Fruit fly (Drosophila melanogaster) whole organism, embryonic: ENCODE results near the gene dbe.
A peak's percentile ranks its signal among the peaks of the same experiment; 100 is the strongest.

Source experiments
- Bdp1 ChIP-seq: fragments of 200-800 bp; sonication (Bioruptor generic); optimal IDR thresholded peaks from 3 replicates; lab custom pipeline; 2016; ENCODE audit warnings: missing biosample characterization, missing genetic modification characterization
- CG11695 ChIP-seq: fragments of 200-800 bp; sonication (Bioruptor generic); IDR thresholded peaks from 3 replicates; pipeline ENCODE4 v1.3.6; 2022; ENCODE audit warnings: missing biosample characterization, missing genetic modification characterization
- CG12219 ChIP-seq: fragments of 200-800 bp; sonication (Bioruptor generic); optimal IDR thresholded peaks from 3 replicates; lab custom pipeline; 2018; ENCODE audit warnings: missing biosample characterization, mild to moderate bottlenecking, missing genetic modification characterization
- CG13123 ChIP-seq: fragments of 200-800 bp; sonication (Bioruptor generic); optimal IDR thresholded peaks from 2 replicates; lab custom pipeline; 2016; ENCODE audit warnings: missing biosample characterization, missing genetic modification characterization
- CG14965 ChIP-seq: fragments of 200-800 bp; sonication (Bioruptor generic); optimal IDR thresholded peaks from 2 replicates; lab custom pipeline; 2016; ENCODE audit warnings: missing biosample characterization, missing genetic modification characterization, borderline replicate concordance
- CG1602 ChIP-seq: fragments of 200-800 bp; sonication (Bioruptor generic); optimal IDR thresholded peaks from 3 replicates; lab custom pipeline; 2016; ENCODE audit warnings: missing biosample characterization, missing genetic modification characterization
- CG2199 ChIP-seq: fragments of 200-800 bp; sonication (Bioruptor generic); IDR thresholded peaks from 3 replicates; pipeline ENCODE4 v1.3.6; 2022; ENCODE audit warnings: missing biosample characterization, missing genetic modification characterization
- CG2678 ChIP-seq: fragments of 200-800 bp; sonication (Bioruptor generic); optimal IDR thresholded peaks from 3 replicates; lab custom pipeline; 2019; ENCODE audit warnings: missing biosample characterization, mild to moderate bottlenecking, missing genetic modification characterization, moderate library complexity
- CG31365 ChIP-seq: fragments of 200-800 bp; sonication (Bioruptor generic); optimal IDR thresholded peaks from 2 replicates; lab custom pipeline; 2018; ENCODE audit warnings: missing biosample characterization, mild to moderate bottlenecking, missing genetic modification characterization
- CG4328 ChIP-seq: fragments of 200-800 bp; sonication (Bioruptor generic); optimal IDR thresholded peaks from 3 replicates; lab custom pipeline; 2017; ENCODE audit warnings: missing biosample characterization, missing genetic modification reagents, missing genetic modification characterization
- CG4424 ChIP-seq: fragments of 200-800 bp; sonication (Bioruptor generic); optimal IDR thresholded peaks from 3 replicates; lab custom pipeline; 2016; ENCODE audit warnings: missing biosample characterization, missing genetic modification characterization
- CG6175 ChIP-seq: fragments of 200-800 bp; sonication (Bioruptor generic); IDR thresholded peaks from 3 replicates; pipeline ENCODE4 v1.3.6; 2022; ENCODE audit warnings: missing biosample characterization, missing genetic modification characterization
- CG8281 ChIP-seq: fragments of 200-800 bp; sonication (Bioruptor generic); optimal IDR thresholded peaks from 2 replicates; lab custom pipeline; 2018; ENCODE audit warnings: missing biosample characterization, mild to moderate bottlenecking, missing genetic modification characterization, moderate library complexity
- CG9817 ChIP-seq: fragments of 200-800 bp; sonication (Bioruptor generic); optimal IDR thresholded peaks from 2 replicates; lab custom pipeline; 2018; ENCODE audit warnings: missing biosample characterization, mild to moderate bottlenecking, missing genetic modification characterization, moderate library complexity
- CHES-1-like ChIP-seq: fragments of 200-800 bp; sonication (Bioruptor generic); optimal IDR thresholded peaks from 2 replicates; lab custom pipeline; 2016; ENCODE audit warnings: missing biosample characterization, missing genetic modification characterization
- Dll ChIP-seq: fragments of 200-800 bp; sonication (Bioruptor generic); IDR thresholded peaks from 4 replicates; pipeline ENCODE4 v1.3.6; 2022; ENCODE audit warnings: missing biosample characterization, missing genetic modification characterization; ENCODE audit not compliant: partially characterized antibody
- E2f1 ChIP-seq: fragments of 200-800 bp; sonication (Bioruptor generic); IDR thresholded peaks from 2 replicates; pipeline ENCODE4 v1.3.6; 2022; ENCODE audit warnings: missing biosample characterization, missing genetic modification characterization
- ERR ChIP-seq: fragments of 200-800 bp; sonication (Bioruptor generic); optimal IDR thresholded peaks from 2 replicates; lab custom pipeline; 2016; ENCODE audit warnings: missing biosample characterization, missing genetic modification characterization
- Ets65A ChIP-seq: fragments of 200-800 bp; sonication (Bioruptor generic); peaks from one replicate; lab custom pipeline; 2016; ENCODE audit warnings: missing biosample characterization, missing genetic modification characterization
- GATAe ChIP-seq: fragments of 200-800 bp; sonication (Bioruptor generic); conservative IDR thresholded peaks from 2 replicates; pipeline ENCODE4 v1.3.6; 2022; ENCODE audit warnings: missing biosample characterization, missing genetic modification characterization
- Hand ChIP-seq: fragments of 200-800 bp; sonication (Bioruptor generic); optimal IDR thresholded peaks from 2 replicates; lab custom pipeline; 2017; ENCODE audit warnings: mild to moderate bottlenecking, missing biosample characterization, missing genetic modification reagents, missing genetic modification characterization
- Hey ChIP-seq: fragments of 200-800 bp; sonication (Bioruptor generic); optimal IDR thresholded peaks from 3 replicates; lab custom pipeline; 2018; ENCODE audit warnings: missing biosample characterization, mild to moderate bottlenecking, missing genetic modification characterization
- Hr51 ChIP-seq, 2 experiments: fragments of 200-800 bp; sonication (Bioruptor generic); optimal IDR thresholded peaks; 2 replicates in 1 of 2; 3 replicates in 1 of 2; lab custom pipeline; 2016 to 2018; ENCODE audit warnings: missing biosample characterization in 2 of 2, missing genetic modification characterization in 2 of 2, mild to moderate bottlenecking in 1 of 2, moderate library complexity in 1 of 2
- Lhr ChIP-seq: fragments of 200-800 bp; sonication (Bioruptor generic); optimal IDR thresholded peaks from 3 replicates; lab custom pipeline; 2017; ENCODE audit warnings: mild to moderate bottlenecking, missing biosample characterization, missing genetic modification reagents, missing genetic modification characterization
- MTF-1 ChIP-seq: fragments of 200-800 bp; sonication (Bioruptor generic); optimal IDR thresholded peaks from 2 replicates; lab custom pipeline; 2018; ENCODE audit warnings: missing biosample characterization, mild to moderate bottlenecking, missing genetic modification characterization, borderline replicate concordance
- Max ChIP-seq: fragments of 200-800 bp; sonication (Bioruptor generic); optimal IDR thresholded peaks from 2 replicates; lab custom pipeline; 2016; ENCODE audit warnings: missing biosample characterization, mild to moderate bottlenecking, missing genetic modification characterization
- Side ChIP-seq: fragments of 200-800 bp; sonication (Bioruptor generic); optimal IDR thresholded peaks from 2 replicates; lab custom pipeline; 2016; ENCODE audit warnings: missing biosample characterization, missing genetic modification characterization
- Sry-δ ChIP-seq: fragments of 200-800 bp; sonication (Bioruptor generic); optimal IDR thresholded peaks from 2 replicates; lab custom pipeline; 2016; ENCODE audit warnings: missing biosample characterization, missing genetic modification characterization
- ase ChIP-seq: fragments of 200-800 bp; sonication (Bioruptor generic); IDR thresholded peaks from 3 replicates; pipeline ENCODE4 v1.3.6; 2022; ENCODE audit warnings: missing biosample characterization, missing genetic modification characterization
- bbx ChIP-seq: fragments of 200-800 bp; sonication (Bioruptor generic); IDR thresholded peaks from 2 replicates; pipeline ENCODE4 v1.3.6; 2022; ENCODE audit warnings: missing biosample characterization, missing genetic modification characterization; ENCODE audit not compliant: partially characterized antibody
- dati ChIP-seq: fragments of 200-800 bp; sonication (Bioruptor generic); IDR thresholded peaks from 2 replicates; pipeline ENCODE4 v1.3.6; 2022; ENCODE audit warnings: missing biosample characterization, missing genetic modification characterization
- disco-r ChIP-seq: fragments of 200-800 bp; sonication (Bioruptor generic); optimal IDR thresholded peaks from 2 replicates; lab custom pipeline; 2016; ENCODE audit warnings: missing biosample characterization, missing genetic modification characterization
- gro ChIP-seq: fragments of 200-800 bp; sonication (Bioruptor generic); optimal IDR thresholded peaks from 2 replicates; lab custom pipeline; 2016; ENCODE audit warnings: missing biosample characterization, missing genetic modification characterization
- h ChIP-seq: fragments of >200 bp; optimal IDR thresholded peaks from 2 replicates; lab custom pipeline; 2017
- ham ChIP-seq: fragments of 200-800 bp; sonication (Bioruptor generic); IDR thresholded peaks from 2 replicates; pipeline ENCODE4 v1.3.6; 2022; ENCODE audit warnings: missing biosample characterization, missing genetic modification characterization
- inv ChIP-seq: fragments of 200-800 bp; sonication (Bioruptor generic); IDR thresholded peaks from 2 replicates; pipeline ENCODE4 v1.3.6; 2022; ENCODE audit warnings: missing biosample characterization, missing genetic modification characterization; ENCODE audit not compliant: partially characterized antibody
- ken ChIP-seq: fragments of 200-800 bp; sonication (Bioruptor generic); IDR thresholded peaks from 3 replicates; pipeline ENCODE4 v1.3.6; 2022; ENCODE audit warnings: missing biosample characterization, missing genetic modification characterization
- lilli ChIP-seq: fragments of 200-800 bp; sonication (Bioruptor generic); optimal IDR thresholded peaks from 3 replicates; lab custom pipeline; 2016; ENCODE audit warnings: missing biosample characterization, missing genetic modification characterization
- lola ChIP-seq, 3 experiments: fragments of >200 bp in 2 of 3; fragments of 200-800 bp in 1 of 3; sonication (Bioruptor generic) in 1 of 3; optimal IDR thresholded peaks; 2 replicates each; lab custom pipeline; 2017 to 2019; ENCODE audit warnings: missing biosample characterization in 3 of 3, missing genetic modification characterization in 3 of 3, mild to moderate bottlenecking in 1 of 3, moderate library complexity in 1 of 3
- maf-S ChIP-seq: fragments of 200-800 bp; sonication (Bioruptor generic); optimal IDR thresholded peaks from 2 replicates; lab custom pipeline; 2016; ENCODE audit warnings: missing biosample characterization, missing genetic modification characterization
- mam ChIP-seq: fragments of 200-800 bp; sonication (Bioruptor generic); optimal IDR thresholded peaks from 3 replicates; lab custom pipeline; 2016; ENCODE audit warnings: missing biosample characterization, missing genetic modification characterization
- mld ChIP-seq: fragments of 200-800 bp; sonication (Bioruptor generic); IDR thresholded peaks from 3 replicates; pipeline ENCODE4 v1.3.6; 2022; ENCODE audit warnings: missing biosample characterization, missing genetic modification characterization; ENCODE audit not compliant: partially characterized antibody
- nmo ChIP-seq: fragments of 200-800 bp; sonication (Bioruptor generic); optimal IDR thresholded peaks from 2 replicates; lab custom pipeline; 2018; ENCODE audit warnings: missing biosample characterization, mild to moderate bottlenecking, missing genetic modification characterization, moderate library complexity
- nom ChIP-seq: fragments of 200-800 bp; sonication (Bioruptor generic); optimal IDR thresholded peaks from 2 replicates; lab custom pipeline; 2017; ENCODE audit warnings: missing biosample characterization, missing genetic modification characterization, mild to moderate bottlenecking, moderate library complexity, missing genetic modification reagents
- phol ChIP-seq: fragments of 200-800 bp; sonication (Bioruptor generic); optimal IDR thresholded peaks from 3 replicates; lab custom pipeline; 2018; ENCODE audit warnings: missing biosample characterization, mild to moderate bottlenecking, missing genetic modification characterization, moderate library complexity
- ro ChIP-seq: fragments of 200-800 bp; sonication (Bioruptor generic); IDR thresholded peaks from 2 replicates; pipeline ENCODE4 v1.3.6; 2022; ENCODE audit warnings: missing biosample characterization, missing genetic modification characterization
- scrt ChIP-seq: fragments of 200-800 bp; sonication (Bioruptor generic); optimal IDR thresholded peaks from 2 replicates; lab custom pipeline; 2018; ENCODE audit warnings: missing biosample characterization, mild to moderate bottlenecking, missing genetic modification characterization, moderate library complexity
- sob ChIP-seq: fragments of 200-800 bp; sonication (Bioruptor generic); IDR thresholded peaks from 2 replicates; pipeline ENCODE4 v1.3.6; 2022; ENCODE audit warnings: missing biosample characterization, missing genetic modification characterization
- tin ChIP-seq: fragments of 200-800 bp; sonication (Bioruptor generic); optimal IDR thresholded peaks from 3 replicates; lab custom pipeline; 2016; ENCODE audit warnings: missing biosample characterization, missing genetic modification characterization
- twi ChIP-seq: fragments of 200-800 bp; optimal IDR thresholded peaks from 2 replicates; lab custom pipeline; 2019; ENCODE audit warnings: missing biosample characterization, mild to moderate bottlenecking, missing genetic modification characterization, moderate library complexity
- zf30C ChIP-seq: fragments of 200-800 bp; sonication (Bioruptor generic); optimal IDR thresholded peaks from 3 replicates; lab custom pipeline; 2018; ENCODE audit warnings: missing biosample characterization, mild to moderate bottlenecking, missing genetic modification characterization

dbe gene

DNA sequence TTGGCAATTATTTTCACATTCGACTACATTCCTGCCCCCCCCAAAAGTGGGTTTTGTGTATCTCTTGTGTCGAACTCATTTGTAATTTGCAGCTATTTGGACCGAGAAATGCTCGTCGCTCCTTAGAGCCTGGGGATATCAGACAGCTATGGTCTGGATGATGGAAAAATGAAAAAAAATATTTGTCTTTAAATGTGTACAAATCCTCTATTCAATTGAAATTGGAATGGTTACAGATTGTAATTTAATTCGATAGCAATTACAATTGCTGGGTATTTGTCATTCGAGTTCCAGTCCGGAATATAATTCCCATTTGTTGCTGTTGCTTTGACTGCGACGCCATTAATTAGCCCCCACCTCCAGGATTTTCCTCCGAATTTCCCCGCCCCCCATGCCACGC is 20.1 kb upstream of the dbe start (continued):
- TF ChIP-seq ken (0 out of 3 replicates have a peak, but pooled peaks have one; percentile 44), Bdp1 (GFP tag; lab: Kevin White, UChicago) (no peak), sob (GFP tag; lab: Robert Waterston, UW) (no peak), CG4424 (GFP tag; lab: Kevin White, UChicago) (no peak), Ets65A (no peak), twi (no peak), ham (GFP tag; lab: Robert Waterston, UW) (no peak), CG2199 (GFP tag; lab: Robert Waterston, UW) (no peak), dati (GFP tag; lab: Robert Waterston, UW) (no peak), CG1602 (GFP tag; lab: Kevin White, UChicago) (no peak), E2f1 (peak; percentile 38; the same call in 1 of the 2 replicates), CG8281 (tag; lab: Kevin White, UChicago) (no peak), lilli (GFP tag; lab: Kevin White, UChicago) (no peak), h (lab: Kevin White, UChicago) (no peak), nmo (GFP tag; lab: Kevin White, UChicago) (no peak), CG14965 (GFP tag; lab: Kevin White, UChicago) (no peak), phol (tag; lab: Kevin White, UChicago) (no peak), Hr51 (GFP tag; optimal IDR thresholded peaks at IDR 0.05; lab: Kevin White, UChicago) (no peak), CG31365 (tag; lab: Kevin White, UChicago) (no peak), ERR (GFP tag; lab: Kevin White, UChicago) (no peak), maf-S (GFP tag; lab: Kevin White, UChicago) (no peak), tin (GFP tag; lab: Kevin White, UChicago) (no peak), Dll (no peak), gro (GFP tag; lab: Kevin White, UChicago) (no peak), Hey (tag; lab: Kevin White, UChicago) (no peak), Lhr (GFP tag; lab: Kevin White, UChicago) (no peak), MTF-1 (no peak), lola (GFP tag; optimal IDR thresholded peaks at IDR 0.05; lab: Kevin White, UChicago) (no peak), mld (GFP tag; lab: Robert Waterston, UW) (no peak), CG9817 (tag; lab: Kevin White, UChicago) (peak; percentile 17), Sry-δ (GFP tag; lab: Kevin White, UChicago) (no peak), CG2678 (tag; lab: Kevin White, UChicago) (peak; percentile 22), ase (no peak), CG6175 (GFP tag; lab: Robert Waterston, UW) (no peak), mam (GFP tag; lab: Kevin White, UChicago) (peak; percentile 25), ro (GFP tag; lab: Robert Waterston, UW) (no peak), disco-r (GFP tag; lab: Kevin White, UChicago) (no peak), CHES-1-like (no peak), bbx (GFP tag; lab: Robert Waterston, UW) (no peak), nom (GFP tag; lab: Kevin White, UChicago) (no peak), Max (GFP tag; lab: Kevin White, UChicago) (no peak), CG12219 (no peak), CG13123 (GFP tag; lab: Kevin White, UChicago) (no peak), zf30C (GFP tag; lab: Kevin White, UChicago) (no peak), CG4328 (GFP tag; lab: Kevin White, UChicago) (no peak), Hand (GFP tag; lab: Kevin White, UChicago) (peak; percentile 11), CG11695 (GFP tag; lab: Robert Waterston, UW) (0 out of 3 replicates have a peak, but pooled peaks have one; percentile 19), Side (GFP tag; lab: Kevin White, UChicago) (no peak), inv (GFP tag; lab: Robert Waterston, UW) (no peak), scrt (GFP tag; lab: Kevin White, UChicago) (peak; percentile 36), GATAe (GFP tag; lab: Robert Waterston, UW) (no peak)
